Fruit fly (Drosophila melanogaster): ENCODE results near the gene Takl2.

dm6 chr3R:22781412-22781811, 47.8 kb upstream of the Takl2 start:
- no peak for TF ChIP-seq insv (optimal IDR thresholded peaks at IDR 0.05)
- TF ChIP-seq h (optimal IDR thresholded peaks at IDR 0.05): no peak

Data from Kc167 (cell line).